Worm (Caenorhabditis elegans) whole organism, L3 larva: Measurements from ENCODE around the gene srx-121.

Experiments used
- R02D3.7 ChIP-seq: fragments of 150-350 bp; optimal IDR thresholded peaks from 2 replicates; lab custom pipeline; 2014; ENCODE audit warnings: missing biosample characterization, missing genetic modification characterization
- ZK546.5 ChIP-seq: sonication (generic microtip); optimal IDR thresholded peaks from 2 replicates; lab custom pipeline; 2017; ENCODE audit warnings: missing biosample characterization, missing genetic modification characterization
- aly-2 ChIP-seq: fragments of 150-350 bp; optimal IDR thresholded peaks from 2 replicates; lab custom pipeline; 2014; ENCODE audit warnings: missing biosample characterization, missing genetic modification characterization
- ceh-28 ChIP-seq: fragments of 150-350 bp; optimal IDR thresholded peaks from 2 replicates; lab custom pipeline; 2014; ENCODE audit warnings: missing biosample characterization, missing genetic modification reagents, missing genetic modification characterization
- ceh-9 ChIP-seq: sonication (generic microtip); optimal IDR thresholded peaks from 2 replicates; lab custom pipeline; 2018; ENCODE audit warnings: missing biosample characterization, missing genetic modification characterization
- daf-12 ChIP-seq: fragments of 150-350 bp; optimal IDR thresholded peaks from 2 replicates; lab custom pipeline; 2014; ENCODE audit warnings: missing biosample characterization, missing genetic modification reagents, missing genetic modification characterization
- elt-1 ChIP-seq: fragments of 150-350 bp; optimal IDR thresholded peaks from 2 replicates; lab custom pipeline; 2014; ENCODE audit warnings: missing biosample characterization, missing genetic modification characterization
- elt-2 ChIP-seq: sonication (generic microtip); optimal IDR thresholded peaks from 2 replicates; lab custom pipeline; 2016; ENCODE audit warnings: missing genetic modification reagents, mild to moderate bottlenecking, missing genetic modification characterization, missing compliant biosample characterization
- eor-1 ChIP-seq, 2 experiments: fragments of 150-350 bp; optimal IDR thresholded peaks; 2 replicates each; lab custom pipeline; 2014 to 2018; ENCODE audit warnings: missing biosample characterization in 2 of 2, missing genetic modification characterization in 2 of 2
- fkh-2 ChIP-seq: fragments of 150-350 bp; optimal IDR thresholded peaks from 2 replicates; lab custom pipeline; 2014; ENCODE audit warnings: missing biosample characterization, missing genetic modification reagents, missing genetic modification characterization
- fos-1 ChIP-seq: fragments of 150-350 bp; optimal IDR thresholded peaks from 2 replicates; lab custom pipeline; 2014; ENCODE audit warnings: missing biosample characterization, missing genetic modification characterization
- jun-1 ChIP-seq: fragments of 150-350 bp; optimal IDR thresholded peaks from 2 replicates; lab custom pipeline; 2014; ENCODE audit warnings: missing biosample characterization, missing genetic modification reagents, missing genetic modification characterization
- lin-39 ChIP-seq: fragments of 150-350 bp; optimal IDR thresholded peaks from 2 replicates; lab custom pipeline; 2018; ENCODE audit warnings: missing biosample characterization, missing genetic modification reagents, missing genetic modification characterization
- lsy-12 ChIP-seq: sonication (generic microtip); optimal IDR thresholded peaks from 2 replicates; lab custom pipeline; 2016; ENCODE audit warnings: mild to moderate bottlenecking, missing genetic modification characterization, missing compliant biosample characterization
- mdl-1 ChIP-seq: fragments of 150-350 bp; optimal IDR thresholded peaks from 2 replicates; lab custom pipeline; 2014; ENCODE audit warnings: missing biosample characterization, missing genetic modification characterization
- nhr-11 ChIP-seq: fragments of 150-350 bp; optimal IDR thresholded peaks from 2 replicates; lab custom pipeline; 2014; ENCODE audit warnings: missing biosample characterization, missing genetic modification characterization
- nhr-23 ChIP-seq: fragments of 150-350 bp; optimal IDR thresholded peaks from 2 replicates; lab custom pipeline; 2014; ENCODE audit warnings: missing biosample characterization, missing genetic modification reagents, missing genetic modification characterization
- nhr-25 ChIP-seq: sonication (generic microtip); optimal IDR thresholded peaks from 2 replicates; lab custom pipeline; 2017; ENCODE audit warnings: missing biosample characterization, missing genetic modification characterization
- nhr-43 ChIP-seq: sonication (generic microtip); optimal IDR thresholded peaks from 2 replicates; lab custom pipeline; 2016; ENCODE audit warnings: mild to moderate bottlenecking, missing genetic modification characterization, missing compliant biosample characterization; ENCODE audit not compliant: poor library complexity, severe bottlenecking
- nhr-67 ChIP-seq: fragments of 150-350 bp; optimal IDR thresholded peaks from 2 replicates; lab custom pipeline; 2014; ENCODE audit warnings: missing biosample characterization, missing genetic modification characterization
- nhr-76 ChIP-seq: fragments of 150-350 bp; sonication (generic microtip); optimal IDR thresholded peaks from 5 replicates; lab custom pipeline; 2014; ENCODE audit warnings: missing biosample characterization, missing genetic modification characterization
- nhr-77 ChIP-seq: fragments of 150-350 bp; optimal IDR thresholded peaks from 2 replicates; lab custom pipeline; 2014; ENCODE audit warnings: missing biosample characterization, missing genetic modification characterization
- pha-4 ChIP-seq: fragments of 150-350 bp; optimal IDR thresholded peaks from 2 replicates; lab custom pipeline; 2014; ENCODE audit warnings: missing biosample characterization, missing genetic modification reagents, missing genetic modification characterization
- pqm-1 ChIP-seq: fragments of 150-350 bp; optimal IDR thresholded peaks from 2 replicates; lab custom pipeline; 2017; ENCODE audit warnings: missing biosample characterization, missing genetic modification characterization, inconsistent platforms
- skn-1 ChIP-seq: fragments of 150-350 bp; optimal IDR thresholded peaks from 2 replicates; lab custom pipeline; 2014; ENCODE audit warnings: missing biosample characterization, missing genetic modification characterization
- tbx-2 ChIP-seq: sonication (generic microtip); optimal IDR thresholded peaks from 2 replicates; lab custom pipeline; 2016; ENCODE audit warnings: mild to moderate bottlenecking, missing genetic modification characterization, missing compliant biosample characterization
- unc-62 ChIP-seq: fragments of 150-350 bp; sonication (generic microtip); optimal IDR thresholded peaks from 4 replicates; lab custom pipeline; 2014; ENCODE audit warnings: missing biosample characterization, missing genetic modification reagents, missing genetic modification characterization

Gene srx-121

DNA sequence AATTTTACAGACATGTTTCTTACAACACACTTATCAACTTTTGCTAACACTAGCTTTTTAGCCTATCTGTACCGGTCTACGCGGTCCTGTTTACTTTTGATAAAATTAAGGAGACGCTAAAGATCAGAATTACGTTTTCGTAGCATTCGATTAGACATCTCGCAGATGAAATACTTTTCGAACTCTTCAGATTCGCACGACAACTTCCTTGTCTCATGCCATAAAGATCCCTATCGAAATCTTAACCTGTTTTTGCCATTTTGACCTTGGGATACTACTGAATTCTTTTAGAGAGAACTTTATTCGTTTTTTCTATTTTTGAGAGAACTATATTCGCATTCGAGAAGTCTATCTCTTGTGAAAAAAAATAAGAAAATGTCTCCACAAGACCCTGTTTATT, 39.2 kb downstream of the srx-121 start, which contains the start of gene C17B7.5:
TSS of gene C17B7.5 (plus strand) at position 301 of the 400 bp plus-strand sequence.
- TF ChIP-seq elt-2 (tag; lab: Kevin White, UChicago) (no peak), lin-39 (tag; lab: Kevin White, UChicago) (no peak), unc-62 (GFP tag; lab: Kevin White, UChicago) (no peak), fos-1 (tag; lab: Kevin White, UChicago) (no peak), skn-1 (tag; lab: Kevin White, UChicago) (no peak), R02D3.7 (tag; lab: Kevin White, UChicago) (no peak), nhr-76 (tag; lab: Kevin White, UChicago) (no peak), nhr-43 (tag; lab: Kevin White, UChicago) (no peak), mdl-1 (tag; lab: Kevin White, UChicago) (no peak), ceh-28 (tag; lab: Kevin White, UChicago) (no peak), lsy-12 (tag; lab: Kevin White, UChicago) (no peak), elt-1 (tag; lab: Kevin White, UChicago) (no peak), daf-12 (tag; lab: Kevin White, UChicago) (no peak), fkh-2 (tag; lab: Kevin White, UChicago) (no peak), eor-1 (tag; optimal IDR thresholded peaks at IDR 0.05; lab: Kevin White, UChicago) (no peak)

DNA sequence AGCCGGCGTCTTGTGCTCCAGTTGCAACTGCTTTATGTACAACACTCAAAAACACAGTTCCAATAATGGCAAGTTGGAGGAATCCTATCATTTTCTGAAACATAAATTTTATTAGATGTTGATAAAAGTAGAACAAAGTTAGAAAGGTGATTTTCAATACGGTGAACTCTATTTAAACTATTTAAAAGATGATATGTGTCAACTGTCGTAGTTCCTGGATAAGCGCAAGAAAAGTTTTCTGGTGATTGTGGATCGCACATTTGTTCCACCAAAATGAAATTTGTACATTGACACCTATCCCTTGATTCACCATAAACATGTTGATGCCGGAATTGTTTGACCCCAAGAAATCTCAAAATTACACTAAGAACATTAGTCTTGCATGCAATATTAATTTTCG, 40.5 kb downstream of the srx-121 start, which contains the start of gene C17B7.9:
TSS of gene C17B7.9 (minus strand) at position 101 of the 400 bp plus-strand sequence.
- no peak for TF ChIP-seq lsy-12 (tag; lab: Kevin White, UChicago)
- no peak for TF ChIP-seq nhr-23 (tag; lab: Kevin White, UChicago)
- no peak for TF ChIP-seq ceh-28 (tag; lab: Kevin White, UChicago)
- no peak for TF ChIP-seq aly-2
- TF ChIP-seq ceh-9: no peak
- TF ChIP-seq nhr-77 (tag; lab: Kevin White, UChicago): no peak
- no peak for TF ChIP-seq nhr-11 (tag; lab: Kevin White, UChicago)
- no peak for TF ChIP-seq nhr-67 (tag; lab: Kevin White, UChicago)
- no peak for TF ChIP-seq pqm-1 (tag; lab: Kevin White, UChicago)
- TF ChIP-seq daf-12 (tag; lab: Kevin White, UChicago): no peak
- TF ChIP-seq ZK546.5: no peak
- TF ChIP-seq nhr-25: no peak
- TF ChIP-seq elt-1 (tag; lab: Kevin White, UChicago): no peak
- TF ChIP-seq tbx-2 (tag; lab: Kevin White, UChicago): no peak
- TF ChIP-seq pha-4 (tag; lab: Kevin White, UChicago): no peak

DNA sequence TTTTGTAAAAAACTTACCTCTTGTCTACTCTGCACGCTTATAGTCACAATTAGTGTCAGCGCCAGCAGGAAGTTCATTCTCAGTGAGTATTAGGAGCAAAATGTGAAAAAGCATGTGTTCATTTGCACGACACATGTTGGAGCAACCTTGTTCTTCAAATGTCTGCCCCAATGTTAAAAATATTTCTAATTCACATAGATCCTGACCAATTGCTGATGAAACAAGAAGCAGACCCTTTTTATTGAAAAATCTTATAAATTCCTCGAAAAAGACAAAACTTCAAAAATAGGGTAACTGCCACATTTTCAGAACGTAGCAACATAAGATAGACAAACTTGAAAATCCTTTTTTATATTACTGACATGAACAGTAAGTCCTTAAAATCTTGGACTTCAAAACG, 48.4 kb downstream of the srx-121 start, which contains the start of gene C17B7.8:
TSS of gene C17B7.8 (minus strand) at position 101 of the 400 bp plus-strand sequence.
- TF ChIP-seq ceh-28 (tag; lab: Kevin White, UChicago) (no peak), fos-1 (tag; lab: Kevin White, UChicago) (no peak), jun-1 (tag; lab: Kevin White, UChicago) (no peak)
